Fruit fly (Drosophila melanogaster) whole organism, embryonic: ENCODE measurements around the gene RpL6.

Source experiments
- Awh ChIP-seq: fragments of 200-800 bp; sonication (Bioruptor generic); IDR thresholded peaks from 2 replicates; pipeline ENCODE4, ENCODE4 v1.3.6; 2022; ENCODE audit warnings: missing biosample characterization, missing genetic modification characterization
- Bteb2 ChIP-seq: fragments of 200-800 bp; sonication (Bioruptor generic); optimal IDR thresholded peaks from 2 replicates; lab custom pipeline; 2016; ENCODE audit warnings: missing biosample characterization, missing genetic modification characterization
- C15 ChIP-seq: fragments of 200-800 bp; sonication (Bioruptor generic); IDR thresholded peaks from 3 replicates; pipeline ENCODE4 v1.3.6; 2022; ENCODE audit warnings: missing biosample characterization, missing genetic modification characterization
- CG1024 ChIP-seq: fragments of 200-800 bp; sonication (Bioruptor generic); IDR thresholded peaks from 2 replicates; pipeline ENCODE4 v1.3.6; 2022; ENCODE audit warnings: missing biosample characterization, missing genetic modification characterization
- CG11085 ChIP-seq: fragments of 200-800 bp; sonication (Bioruptor generic); IDR thresholded peaks from 2 replicates; pipeline ENCODE4 v1.3.6; 2022; ENCODE audit warnings: missing biosample characterization, missing genetic modification characterization
- CG12071 ChIP-seq: fragments of 200-800 bp; sonication (Bioruptor generic); optimal IDR thresholded peaks from 3 replicates; lab custom pipeline; 2018; ENCODE audit warnings: missing biosample characterization, mild to moderate bottlenecking, missing genetic modification characterization
- CG12299 ChIP-seq: fragments of 200-800 bp; sonication (Bioruptor generic); optimal IDR thresholded peaks from 2 replicates; lab custom pipeline; 2018; ENCODE audit warnings: missing biosample characterization, mild to moderate bottlenecking, missing genetic modification characterization
- CG13424 ChIP-seq: fragments of 200-800 bp; sonication (Bioruptor generic); optimal IDR thresholded peaks from 2 replicates; lab custom pipeline; 2019; ENCODE audit warnings: missing biosample characterization, mild to moderate bottlenecking, missing genetic modification characterization, moderate library complexity
- CG13624 ChIP-seq: fragments of 200-800 bp; sonication (Bioruptor generic); optimal IDR thresholded peaks from 2 replicates; lab custom pipeline; 2016; ENCODE audit warnings: missing biosample characterization, missing genetic modification characterization
- CG14965 ChIP-seq: fragments of 200-800 bp; sonication (Bioruptor generic); optimal IDR thresholded peaks from 2 replicates; lab custom pipeline; 2016; ENCODE audit warnings: missing biosample characterization, missing genetic modification characterization, borderline replicate concordance
- CG17802 ChIP-seq: fragments of 200-800 bp; sonication (Bioruptor generic); optimal IDR thresholded peaks from 2 replicates; lab custom pipeline; 2018; ENCODE audit warnings: missing biosample characterization, mild to moderate bottlenecking, missing genetic modification characterization, moderate library complexity
- CG2678 ChIP-seq: fragments of 200-800 bp; sonication (Bioruptor generic); optimal IDR thresholded peaks from 3 replicates; lab custom pipeline; 2019; ENCODE audit warnings: missing biosample characterization, mild to moderate bottlenecking, missing genetic modification characterization, moderate library complexity
- CG30403 ChIP-seq: fragments of 200-800 bp; sonication (Bioruptor generic); optimal IDR thresholded peaks from 3 replicates; lab custom pipeline; 2016; ENCODE audit warnings: missing biosample characterization, missing genetic modification characterization
- CG32772 ChIP-seq: fragments of 200-800 bp; sonication (Bioruptor generic); IDR thresholded peaks from 2 replicates; pipeline ENCODE4 v1.3.6; 2022; ENCODE audit warnings: missing biosample characterization, missing genetic modification characterization
- CG4854 ChIP-seq: fragments of 200-800 bp; sonication (Bioruptor generic); optimal IDR thresholded peaks from 2 replicates; lab custom pipeline; 2016; ENCODE audit warnings: missing biosample characterization, missing genetic modification characterization, inconsistent platforms
- CG5953 ChIP-seq: fragments of 200-800 bp; sonication (Bioruptor generic); IDR thresholded peaks from 2 replicates; pipeline ENCODE4 v1.3.6; 2022; ENCODE audit warnings: missing biosample characterization, missing genetic modification characterization
- CG7357 ChIP-seq: fragments of 200-800 bp; sonication (Bioruptor generic); IDR thresholded peaks from 3 replicates; pipeline ENCODE4 v1.3.6; 2022; ENCODE audit warnings: missing biosample characterization, missing genetic modification characterization
- CG7372 ChIP-seq: fragments of 200-800 bp; sonication (Bioruptor generic); IDR thresholded peaks from 2 replicates; pipeline ENCODE4 v1.3.6; 2022; ENCODE audit warnings: missing biosample characterization, missing genetic modification characterization
- CG8478 ChIP-seq: fragments of >200 bp; optimal IDR thresholded peaks from 2 replicates; lab custom pipeline; 2018
- Camta ChIP-seq: fragments of 200-800 bp; sonication (Bioruptor generic); optimal IDR thresholded peaks from 2 replicates; lab custom pipeline; 2016; ENCODE audit warnings: missing biosample characterization, missing genetic modification characterization
- CrebB ChIP-seq: fragments of 200-800 bp; sonication (Bioruptor generic); optimal IDR thresholded peaks from 3 replicates; lab custom pipeline; 2018; ENCODE audit warnings: missing biosample characterization, mild to moderate bottlenecking, missing genetic modification characterization
- D ChIP-seq, 2 experiments: fragments of 200-800 bp in 1 of 2; fragments of >200 bp in 1 of 2; sonication (Bioruptor generic) in 1 of 2; optimal IDR thresholded peaks; 2 replicates in 1 of 2; 3 replicates in 1 of 2; lab custom pipeline; 2017; ENCODE audit warnings: mild to moderate bottlenecking in 1 of 2, missing biosample characterization in 1 of 2, missing genetic modification characterization in 1 of 2, missing genetic modification reagents in 1 of 2
- H2.0 ChIP-seq: fragments of 200-800 bp; sonication (Bioruptor generic); IDR thresholded peaks from 2 replicates; pipeline ENCODE4 v1.3.6; 2022; ENCODE audit warnings: missing biosample characterization, missing genetic modification characterization
- Kr ChIP-seq: fragments of 200-800 bp; sonication (Bioruptor generic); optimal IDR thresholded peaks from 2 replicates; lab custom pipeline; 2017; ENCODE audit warnings: missing biosample characterization, mild to moderate bottlenecking, missing genetic modification characterization
- MESR4 ChIP-seq: fragments of 200-800 bp; sonication (Bioruptor generic); optimal IDR thresholded peaks from 2 replicates; lab custom pipeline; 2018; ENCODE audit warnings: missing biosample characterization, mild to moderate bottlenecking, missing genetic modification characterization, moderate library complexity
- Rx ChIP-seq: fragments of 200-800 bp; sonication (Bioruptor generic); IDR thresholded peaks from 2 replicates; pipeline ENCODE4 v1.3.6; 2022; ENCODE audit warnings: missing biosample characterization, missing genetic modification characterization
- Sry-δ ChIP-seq: fragments of 200-800 bp; sonication (Bioruptor generic); optimal IDR thresholded peaks from 2 replicates; lab custom pipeline; 2016; ENCODE audit warnings: missing biosample characterization, missing genetic modification characterization
- Taf1 ChIP-seq: fragments of 200-800 bp; sonication (Bioruptor generic); IDR thresholded peaks from 2 replicates; pipeline ENCODE4 v1.3.6; 2022; ENCODE audit warnings: missing biosample characterization, missing genetic modification characterization
- aop ChIP-seq: fragments of 200-800 bp; sonication (Bioruptor generic); IDR thresholded peaks from 2 replicates; pipeline ENCODE4 v1.3.6; 2022; ENCODE audit warnings: missing biosample characterization, missing genetic modification characterization
- ap ChIP-seq: fragments of 200-800 bp; sonication (Bioruptor generic); IDR thresholded peaks from 2 replicates; pipeline ENCODE4 v1.3.6; 2022; ENCODE audit warnings: missing biosample characterization, missing genetic modification characterization
- ato ChIP-seq: fragments of 200-800 bp; sonication (Bioruptor generic); IDR thresholded peaks from 2 replicates; pipeline ENCODE4 v1.3.6; 2022; ENCODE audit warnings: missing biosample characterization, missing genetic modification characterization; ENCODE audit not compliant: partially characterized antibody
- az2 ChIP-seq: fragments of 200-800 bp; sonication (Bioruptor generic); optimal IDR thresholded peaks from 3 replicates; lab custom pipeline; 2016; ENCODE audit warnings: missing biosample characterization, missing genetic modification characterization
- bsh ChIP-seq, 2 experiments: fragments of 200-800 bp; sonication (Bioruptor generic); optimal IDR thresholded peaks; 2 replicates each; lab custom pipeline; 2017 to 2018; ENCODE audit warnings: mild to moderate bottlenecking in 2 of 2, missing biosample characterization in 2 of 2, missing genetic modification characterization in 2 of 2, moderate library complexity in 1 of 2
- caup ChIP-seq: fragments of 200-800 bp; sonication (Bioruptor generic); optimal IDR thresholded peaks from 3 replicates; lab custom pipeline; 2017; ENCODE audit warnings: missing biosample characterization, mild to moderate bottlenecking, missing genetic modification characterization, moderate library complexity; ENCODE audit not compliant: severe bottlenecking
- crol ChIP-seq: fragments of 200-800 bp; sonication (Bioruptor generic); IDR thresholded peaks from 2 replicates; pipeline ENCODE4 v1.3.6; 2022; ENCODE audit warnings: missing biosample characterization, missing genetic modification characterization
- eve ChIP-seq, 2 experiments: fragments of >200 bp; optimal IDR thresholded peaks; 2 replicates each; lab custom pipeline; 2017; ENCODE audit warnings: missing biosample characterization in 2 of 2, missing genetic modification characterization in 2 of 2
- grn ChIP-seq: fragments of 200-800 bp; sonication (Bioruptor generic); optimal IDR thresholded peaks from 3 replicates; lab custom pipeline; 2017; ENCODE audit warnings: missing biosample characterization, missing genetic modification characterization
- ham ChIP-seq: fragments of 200-800 bp; sonication (Bioruptor generic); IDR thresholded peaks from 2 replicates; pipeline ENCODE4 v1.3.6; 2022; ENCODE audit warnings: missing biosample characterization, missing genetic modification characterization
- hth ChIP-seq: fragments of >200 bp; optimal IDR thresholded peaks from 2 replicates; lab custom pipeline; 2017; ENCODE audit warnings: inconsistent platforms
- insv ChIP-seq, 2 experiments: fragments of 200-800 bp; sonication (Bioruptor generic); optimal IDR thresholded peaks; 3 replicates each; lab custom pipeline; 2016 to 2018; ENCODE audit warnings: missing biosample characterization in 2 of 2, missing genetic modification characterization in 2 of 2
- maf-S ChIP-seq: fragments of 200-800 bp; sonication (Bioruptor generic); optimal IDR thresholded peaks from 2 replicates; lab custom pipeline; 2016; ENCODE audit warnings: missing biosample characterization, missing genetic modification characterization
- nau ChIP-seq: fragments of 200-800 bp; sonication (Bioruptor generic); optimal IDR thresholded peaks from 3 replicates; lab custom pipeline; 2017; ENCODE audit warnings: missing biosample characterization, mild to moderate bottlenecking, missing genetic modification characterization, missing genetic modification reagents
- nerfin-1 ChIP-seq: fragments of 200-800 bp; sonication (Bioruptor generic); optimal IDR thresholded peaks from 3 replicates; lab custom pipeline; 2019; ENCODE audit warnings: missing biosample characterization, mild to moderate bottlenecking, missing genetic modification characterization, moderate library complexity
- odd ChIP-seq: fragments of 200-800 bp; sonication (Bioruptor generic); optimal IDR thresholded peaks from 2 replicates; lab custom pipeline; 2017; ENCODE audit warnings: missing biosample characterization, mild to moderate bottlenecking, missing genetic modification characterization
- pho ChIP-seq: fragments of 200-800 bp; sonication (Bioruptor generic); optimal IDR thresholded peaks from 2 replicates; lab custom pipeline; 2016; ENCODE audit warnings: missing biosample characterization, missing genetic modification characterization
- pum ChIP-seq: fragments of 200-800 bp; sonication (Bioruptor generic); optimal IDR thresholded peaks from 2 replicates; lab custom pipeline; 2016; ENCODE audit warnings: missing biosample characterization, missing genetic modification characterization
- scrt ChIP-seq: fragments of 200-800 bp; sonication (Bioruptor generic); optimal IDR thresholded peaks from 2 replicates; lab custom pipeline; 2018; ENCODE audit warnings: missing biosample characterization, mild to moderate bottlenecking, missing genetic modification characterization, moderate library complexity
- sr ChIP-seq: fragments of 200-800 bp; sonication (Bioruptor generic); IDR thresholded peaks from 3 replicates; pipeline ENCODE4 v1.3.6; 2022; ENCODE audit warnings: missing biosample characterization, missing genetic modification characterization
- sug ChIP-seq: fragments of 200-800 bp; optimal IDR thresholded peaks from 2 replicates; lab custom pipeline; 2019; ENCODE audit warnings: missing biosample characterization, mild to moderate bottlenecking, missing genetic modification characterization, moderate library complexity
- unpg ChIP-seq: fragments of 200-800 bp; sonication (Bioruptor generic); optimal IDR thresholded peaks from 3 replicates; lab custom pipeline; 2018; ENCODE audit warnings: missing biosample characterization, mild to moderate bottlenecking, missing genetic modification characterization, moderate library complexity

Gene RpL6

DNA sequence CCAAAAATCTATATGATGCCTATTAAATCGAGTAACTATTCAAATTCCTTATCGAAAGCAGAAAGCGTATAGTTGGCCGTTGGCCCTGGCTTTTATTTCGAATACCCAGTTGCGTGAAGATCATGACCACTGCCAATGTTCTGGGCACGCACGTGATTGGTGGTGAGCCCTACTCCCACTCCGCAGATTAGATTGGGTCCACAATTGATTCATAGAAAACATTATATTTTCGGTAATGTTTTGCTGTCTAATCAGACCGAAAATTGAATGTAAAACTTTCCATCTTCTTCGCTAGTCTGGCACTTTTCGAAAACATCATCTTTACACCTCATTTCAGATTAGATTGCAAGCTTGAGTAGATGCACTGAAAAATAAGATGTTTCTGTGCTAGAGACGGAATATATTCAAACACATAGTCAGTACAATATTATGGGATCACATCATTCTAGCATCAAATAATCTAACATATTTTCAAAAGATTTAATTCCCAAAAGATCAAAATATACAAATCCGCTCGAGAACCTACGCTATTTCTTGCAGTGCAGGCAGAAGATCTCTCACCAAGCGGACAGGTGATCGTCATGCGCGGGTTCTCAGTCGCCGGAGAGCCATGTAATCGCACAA, 3.6 kb downstream of the RpL6 start, which contains the start of gene CG1774 (continued):
- peak in 1 of 2 experiments; percentile 75 for TF ChIP-seq bsh (GFP tag; optimal IDR thresholded peaks at IDR 0.05; lab: Kevin White, UChicago)
- TF ChIP-seq CG13424 = peak; percentile 72
- no peak for TF ChIP-seq CG1024
- TF ChIP-seq caup (GFP tag; lab: Kevin White, UChicago) = peak; percentile 90
- no peak for TF ChIP-seq eve (GFP tag; optimal IDR thresholded peaks at IDR 0.05; lab: Kevin White, UChicago)
- peak; percentile 23 for TF ChIP-seq grn (GFP tag; lab: Kevin White, UChicago)
- TF ChIP-seq ap (GFP tag; lab: Robert Waterston, UW) = peak; percentile 57
- peak; percentile 45 for TF ChIP-seq Sry-δ (GFP tag; lab: Kevin White, UChicago)
- TF ChIP-seq crol (GFP tag; lab: Robert Waterston, UW) = no peak
- peak; percentile 73 for TF ChIP-seq pum (GFP tag; lab: Kevin White, UChicago)
- no peak for TF ChIP-seq CG8478 (lab: Kevin White, UChicago)
- peak; percentile 64 for TF ChIP-seq CG5953
- peak; percentile 63 for TF ChIP-seq H2.0
- TF ChIP-seq insv (GFP tag; optimal IDR thresholded peaks at IDR 0.05; lab: Kevin White, UChicago) = no peak
- TF ChIP-seq ham (GFP tag; lab: Robert Waterston, UW) = 0 out of 2 replicates have a peak, but pooled peaks have one; percentile 48
- TF ChIP-seq D (optimal IDR thresholded peaks at IDR 0.05; lab: Kevin White, UChicago) = no peak
- peak; percentile 4 for TF ChIP-seq D (GFP tag; optimal IDR thresholded peaks at IDR 0.05; lab: Kevin White, UChicago)
- TF ChIP-seq CG7357 (GFP tag; lab: Robert Waterston, UW) = no peak
- peak; percentile 40 for TF ChIP-seq odd (GFP tag; lab: Kevin White, UChicago)
- TF ChIP-seq Camta (GFP tag; lab: Kevin White, UChicago) = peak; percentile 80
- TF ChIP-seq sr (GFP tag; lab: Robert Waterston, UW) = no peak
- TF ChIP-seq hth (lab: Kevin White, UChicago) = no peak
- peak; percentile 84 for TF ChIP-seq CG30403 (GFP tag; lab: Kevin White, UChicago)
- TF ChIP-seq aop (GFP tag; lab: Robert Waterston, UW) = no peak
- no peak for TF ChIP-seq ato
- TF ChIP-seq CG17802 (tag; lab: Kevin White, UChicago) = peak; percentile 32
- TF ChIP-seq Bteb2 (GFP tag; lab: Kevin White, UChicago) = peak; percentile 84
- peak; percentile 91 for TF ChIP-seq CG13624 (GFP tag; lab: Kevin White, UChicago)
- no peak for TF ChIP-seq MESR4 (GFP tag; lab: Kevin White, UChicago)
- TF ChIP-seq nau (GFP tag; lab: Kevin White, UChicago) = peak; percentile 64
- peak; percentile 61 for TF ChIP-seq CG7372
- no peak; the same call in 1 of the 2 replicates for TF ChIP-seq Rx (GFP tag; lab: Robert Waterston, UW)
- TF ChIP-seq maf-S (GFP tag; lab: Kevin White, UChicago) = peak; percentile 63
- peak; percentile 91 for TF ChIP-seq CG2678 (tag; lab: Kevin White, UChicago)
- peak; percentile 76 for TF ChIP-seq pho (GFP tag; lab: Kevin White, UChicago)
- TF ChIP-seq CrebB (tag; lab: Kevin White, UChicago) = peak; percentile 54
- TF ChIP-seq scrt (GFP tag; lab: Kevin White, UChicago) = peak; percentile 81
- peak; percentile 72 for TF ChIP-seq CG12071 (GFP tag; lab: Kevin White, UChicago)
- peak; percentile 61; the same call in 1 of the 2 replicates for TF ChIP-seq CG11085 (GFP tag; lab: Robert Waterston, UW)
- peak; percentile 66 for TF ChIP-seq CG4854 (GFP tag; lab: Kevin White, UChicago)
- peak; percentile 78 for TF ChIP-seq unpg (GFP tag; lab: Kevin White, UChicago)
- peak; percentile 24 for TF ChIP-seq CG12299
- TF ChIP-seq CG32772 (GFP tag; lab: Robert Waterston, UW) = peak; percentile 71; the same call in 1 of the 2 replicates
- peak; percentile 10 for TF ChIP-seq CG14965 (GFP tag; lab: Kevin White, UChicago)
- TF ChIP-seq Awh (GFP tag; lab: Robert Waterston, UW) = peak; percentile 47; the same call in 1 of the 2 replicates
- no peak for TF ChIP-seq C15 (GFP tag; lab: Robert Waterston, UW)
- no peak for TF ChIP-seq nerfin-1 (tag; lab: Kevin White, UChicago)
- TF ChIP-seq sug (tag; lab: Kevin White, UChicago) = peak; percentile 74
- TF ChIP-seq Kr (GFP tag; lab: Kevin White, UChicago) = no peak
- peak; percentile 70 for TF ChIP-seq az2 (GFP tag; lab: Kevin White, UChicago)
- peak; percentile 59 for TF ChIP-seq Taf1 (GFP tag; lab: Robert Waterston, UW)
